Worm (Caenorhabditis elegans) whole organism, mixed stage, embryonic: ENCODE measurements around the gene srw-139.

Source experiments
- M03D4.4 ChIP-seq: sonication (generic microtip); optimal IDR thresholded peaks from 2 replicates; lab custom pipeline; 2017; ENCODE audit warnings: mild to moderate bottlenecking, missing genetic modification characterization, missing compliant biosample characterization
- bed-3 ChIP-seq: fragments of 200-800 bp; sonication (Bioruptor generic); optimal IDR thresholded peaks from 3 replicates; lab custom pipeline; 2018; ENCODE audit warnings: mild to moderate bottlenecking, missing genetic modification characterization, moderate library complexity, missing compliant biosample characterization
- blmp-1 ChIP-seq: fragments of 150-350 bp; optimal IDR thresholded peaks from 2 replicates; lab custom pipeline; 2014; ENCODE audit warnings: missing biosample characterization, missing genetic modification characterization
- ceh-43 ChIP-seq: fragments of 200-800 bp; sonication (Bioruptor generic); optimal IDR thresholded peaks from 2 replicates; lab custom pipeline; 2018; ENCODE audit warnings: mild to moderate bottlenecking, missing genetic modification characterization, moderate library complexity, missing compliant biosample characterization
- ceh-83 ChIP-seq: fragments of 200-800 bp; sonication (Bioruptor generic); optimal IDR thresholded peaks from 2 replicates; lab custom pipeline; 2018; ENCODE audit warnings: mild to moderate bottlenecking, missing genetic modification characterization, missing compliant biosample characterization
- ces-1 ChIP-seq: fragments of 150-350 bp; optimal IDR thresholded peaks from 2 replicates; lab custom pipeline; 2014; ENCODE audit warnings: missing biosample characterization, missing genetic modification reagents, missing genetic modification characterization
- cnd-1 ChIP-seq: fragments of 200-800 bp; sonication (Bioruptor generic); optimal IDR thresholded peaks from 2 replicates; lab custom pipeline; 2018; ENCODE audit warnings: mild to moderate bottlenecking, missing genetic modification characterization, missing compliant biosample characterization
- drap-1 ChIP-seq: fragments of 200-800 bp; sonication (Bioruptor generic); optimal IDR thresholded peaks from 3 replicates; lab custom pipeline; 2018; ENCODE audit warnings: mild to moderate bottlenecking, missing genetic modification characterization, missing compliant biosample characterization
- elt-1 ChIP-seq: sonication (generic microtip); optimal IDR thresholded peaks from 2 replicates; lab custom pipeline; 2017; ENCODE audit warnings: missing genetic modification characterization, mild to moderate bottlenecking, missing compliant biosample characterization, antibody characterized with exemption, moderate library complexity, borderline replicate concordance; ENCODE audit not compliant: insufficient read depth
- elt-3 ChIP-seq: fragments of 150-350 bp; optimal IDR thresholded peaks from 2 replicates; lab custom pipeline; 2014; ENCODE audit warnings: missing biosample characterization, missing genetic modification characterization
- ham-2 ChIP-seq: fragments of 200-800 bp; sonication (Bioruptor generic); optimal IDR thresholded peaks from 2 replicates; lab custom pipeline; 2018; ENCODE audit warnings: mild to moderate bottlenecking, missing genetic modification characterization, missing compliant biosample characterization
- hlh-1 ChIP-seq: fragments of 150-350 bp; optimal IDR thresholded peaks from 2 replicates; lab custom pipeline; 2014; ENCODE audit warnings: missing biosample characterization, missing genetic modification reagents, missing genetic modification characterization
- lin-13 ChIP-seq: fragments of 150-350 bp; optimal IDR thresholded peaks from 2 replicates; lab custom pipeline; 2014; ENCODE audit warnings: missing biosample characterization, missing genetic modification characterization
- lin-32 ChIP-seq: fragments of 200-800 bp; sonication (Bioruptor generic); optimal IDR thresholded peaks from 2 replicates; lab custom pipeline; 2018; ENCODE audit warnings: mild to moderate bottlenecking, missing genetic modification characterization, missing compliant biosample characterization
- lsy-2 ChIP-seq: fragments of 150-350 bp; optimal IDR thresholded peaks from 2 replicates; lab custom pipeline; 2014; ENCODE audit warnings: missing biosample characterization, missing genetic modification characterization
- mab-5 ChIP-seq: fragments of 150-350 bp; optimal IDR thresholded peaks from 2 replicates; lab custom pipeline; 2014; ENCODE audit warnings: missing biosample characterization, missing genetic modification characterization
- mep-1 ChIP-seq: fragments of 150-350 bp; optimal IDR thresholded peaks from 2 replicates; lab custom pipeline; 2017; ENCODE audit warnings: missing biosample characterization, missing genetic modification reagents, missing genetic modification characterization, inconsistent platforms
- mls-2 ChIP-seq: sonication (generic microtip); optimal IDR thresholded peaks from 2 replicates; lab custom pipeline; 2016; ENCODE audit warnings: mild to moderate bottlenecking, missing genetic modification characterization, moderate library complexity, missing compliant biosample characterization
- nhr-2 ChIP-seq: fragments of 150-350 bp; optimal IDR thresholded peaks from 2 replicates; lab custom pipeline; 2014; ENCODE audit warnings: missing biosample characterization, missing genetic modification characterization
- nhr-237 ChIP-seq: fragments of 150-350 bp; optimal IDR thresholded peaks from 2 replicates; lab custom pipeline; 2014; ENCODE audit warnings: missing biosample characterization, missing genetic modification characterization
- nhr-28 ChIP-seq: fragments of 150-350 bp; optimal IDR thresholded peaks from 2 replicates; lab custom pipeline; 2014; ENCODE audit warnings: missing biosample characterization, missing genetic modification characterization
- nhr-76 ChIP-seq: sonication (generic microtip); optimal IDR thresholded peaks from 2 replicates; lab custom pipeline; 2017; ENCODE audit warnings: missing biosample characterization, missing genetic modification characterization
- pha-4 ChIP-seq: fragments of 150-350 bp; optimal IDR thresholded peaks from 2 replicates; lab custom pipeline; 2018; ENCODE audit warnings: missing biosample characterization, missing genetic modification reagents, missing genetic modification characterization
- sem-2 ChIP-seq: fragments of 200-800 bp; sonication (Bioruptor generic); optimal IDR thresholded peaks from 2 replicates; lab custom pipeline; 2018; ENCODE audit warnings: mild to moderate bottlenecking, missing genetic modification characterization, missing compliant biosample characterization
- snpc-4 ChIP-seq: fragments of 150-350 bp; optimal IDR thresholded peaks from 2 replicates; lab custom pipeline; 2014; ENCODE audit warnings: missing biosample characterization, missing genetic modification characterization
- sptf-1 ChIP-seq: sonication (generic microtip); optimal IDR thresholded peaks from 2 replicates; lab custom pipeline; 2017; ENCODE audit warnings: mild to moderate bottlenecking, missing genetic modification characterization, moderate library complexity, missing compliant biosample characterization
- tbx-8 ChIP-seq: fragments of 200-800 bp; sonication (Bioruptor generic); optimal IDR thresholded peaks from 2 replicates; lab custom pipeline; 2018; ENCODE audit warnings: mild to moderate bottlenecking, missing genetic modification characterization, moderate library complexity, missing compliant biosample characterization
- unc-120 ChIP-seq: sonication (generic microtip); optimal IDR thresholded peaks from 2 replicates; lab custom pipeline; 2017; ENCODE audit warnings: missing genetic modification characterization, missing compliant biosample characterization; ENCODE audit not compliant: poor library complexity, severe bottlenecking
- unc-39 ChIP-seq: fragments of 150-350 bp; optimal IDR thresholded peaks from 2 replicates; lab custom pipeline; 2014; ENCODE audit warnings: missing biosample characterization, missing genetic modification characterization
- unc-62 ChIP-seq: fragments of 150-350 bp; optimal IDR thresholded peaks from 2 replicates; lab custom pipeline; 2014; ENCODE audit warnings: missing biosample characterization, missing genetic modification reagents, missing genetic modification characterization
- ztf-11 ChIP-seq: fragments of 150-350 bp; optimal IDR thresholded peaks from 2 replicates; lab custom pipeline; 2014; ENCODE audit warnings: missing biosample characterization, missing genetic modification characterization

Gene srw-139

DNA sequence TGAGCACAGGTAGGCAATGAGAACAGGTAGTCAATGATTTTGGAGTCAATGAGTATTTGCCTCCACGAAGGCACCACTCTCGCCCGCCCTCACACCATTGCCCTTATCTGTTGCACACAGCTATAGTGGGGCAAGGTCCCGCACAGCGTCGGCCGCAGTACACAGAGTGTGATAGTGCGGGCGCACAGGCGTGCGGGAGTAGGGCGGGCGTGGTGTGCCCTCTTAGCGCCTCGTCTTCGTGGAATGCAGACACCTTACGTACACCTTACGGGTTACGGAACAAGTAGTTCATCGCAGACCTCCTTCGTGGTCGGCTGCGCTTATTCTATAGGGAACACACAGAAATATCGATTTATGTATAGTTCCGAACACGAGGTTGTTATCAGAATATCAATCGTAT, 32.7 kb upstream of the srw-139 start:
- no peak for TF ChIP-seq lsy-2 (tag; lab: Kevin White, UChicago)
- no peak for TF ChIP-seq sptf-1 (tag; lab: Kevin White, UChicago)
- TF ChIP-seq elt-1 (tag; lab: Kevin White, UChicago), result no peak

DNA sequence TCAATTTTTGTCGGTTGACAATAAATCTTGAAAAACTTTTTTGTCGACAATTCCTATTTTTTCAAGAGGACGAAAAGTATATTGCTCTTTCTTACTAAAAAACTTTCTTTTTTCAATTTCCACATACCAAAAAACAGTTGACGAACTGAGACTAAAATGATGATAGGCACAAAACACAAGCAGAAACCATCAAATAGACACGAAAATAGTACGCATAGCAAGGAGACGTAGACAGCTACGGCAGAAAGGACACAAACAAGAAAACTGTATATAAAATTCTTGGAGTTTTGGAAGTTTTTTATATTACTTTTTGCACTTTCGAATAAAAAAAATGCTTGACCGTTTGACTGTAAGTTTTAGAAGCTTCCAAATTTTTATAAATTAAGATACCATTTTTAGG, 29.0 kb upstream of the srw-139 start, which contains the start of gene K12D9.1:
Gene K12D9.1, plus strand, starts transcription at position 301 of the 400 bp plus-strand sequence.
- TF ChIP-seq unc-62 (GFP tag; lab: Kevin White, UChicago), result no peak
- no peak for TF ChIP-seq ces-1 (GFP tag; lab: Kevin White, UChicago)
- no peak for TF ChIP-seq sptf-1 (tag; lab: Kevin White, UChicago)
- TF ChIP-seq lin-32, result no peak
- no peak for TF ChIP-seq lin-13
- no peak for TF ChIP-seq bed-3 (GFP tag; lab: Kevin White, UChicago)
- no peak for TF ChIP-seq hlh-1 (tag; lab: Kevin White, UChicago)
- no peak for TF ChIP-seq snpc-4 (tag; lab: Kevin White, UChicago)
- no peak for TF ChIP-seq tbx-8 (GFP tag; lab: Kevin White, UChicago)
- TF ChIP-seq pha-4 (tag; lab: Kevin White, UChicago), result no peak
- TF ChIP-seq cnd-1 (tag; lab: Kevin White, UChicago), result no peak
- TF ChIP-seq M03D4.4 (tag; lab: Kevin White, UChicago), result no peak
- TF ChIP-seq unc-39, result no peak
- TF ChIP-seq mls-2 (tag; lab: Kevin White, UChicago), result no peak
- no peak for TF ChIP-seq nhr-2 (tag; lab: Kevin White, UChicago)
- no peak for TF ChIP-seq mep-1
- no peak for TF ChIP-seq unc-120 (tag; lab: Kevin White, UChicago)
- TF ChIP-seq ceh-43 (GFP tag; lab: Kevin White, UChicago), result no peak

DNA sequence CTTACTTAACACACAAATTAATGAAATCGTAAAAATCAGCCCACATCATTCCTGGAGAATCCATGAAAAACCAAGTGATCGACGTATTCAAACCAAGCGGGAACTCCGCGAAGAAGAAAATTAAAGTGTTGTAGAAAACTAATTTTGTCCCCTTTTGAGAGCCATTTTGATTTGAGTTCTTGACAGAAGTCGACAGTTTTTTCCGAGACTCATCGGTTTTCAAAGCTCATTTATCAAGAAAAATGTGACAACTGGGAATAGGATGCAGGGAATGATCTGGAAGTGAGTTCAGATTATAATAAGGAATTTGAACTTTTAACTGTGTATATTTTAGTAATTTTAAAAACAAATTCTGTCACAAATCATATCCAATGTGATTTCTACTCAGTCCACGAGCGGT, 26.2 kb upstream of the srw-139 start, which contains the start of gene srw-135:
Gene srw-135, minus strand, starts transcription at position 101 of the 400 bp plus-strand sequence.
- TF ChIP-seq tbx-8 (GFP tag; lab: Kevin White, UChicago) (no peak), nhr-2 (tag; lab: Kevin White, UChicago) (no peak), ceh-43 (GFP tag; lab: Kevin White, UChicago) (no peak), nhr-76 (no peak)

DNA sequence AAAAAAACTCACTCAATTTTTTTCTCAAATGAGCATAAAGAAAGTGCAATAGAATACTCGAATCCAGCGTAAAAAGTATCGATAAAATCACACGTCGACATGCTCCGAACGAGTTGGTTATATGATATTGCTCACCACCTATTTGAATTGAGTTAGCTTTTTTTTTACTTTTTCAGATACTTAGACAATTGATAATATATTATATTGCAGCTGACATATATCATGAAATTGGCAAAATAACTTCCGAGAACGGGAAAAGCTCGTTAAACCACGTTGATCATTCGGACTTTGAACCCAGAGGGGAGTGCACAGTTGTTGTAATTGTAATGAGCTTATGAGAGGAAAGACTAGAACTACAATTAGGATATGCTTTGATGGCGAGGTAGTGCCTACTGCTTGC, 25.3 kb upstream of the srw-139 start, which contains the start of gene srw-136:
Gene srw-136, minus strand, starts transcription at position 101 of the 400 bp plus-strand sequence.
- TF ChIP-seq unc-62 (GFP tag; lab: Kevin White, UChicago), result no peak
- TF ChIP-seq ceh-83 (GFP tag; lab: Kevin White, UChicago), result no peak
- TF ChIP-seq lin-32, result no peak
- no peak for TF ChIP-seq mab-5
- no peak for TF ChIP-seq nhr-76
- TF ChIP-seq drap-1 (GFP tag; lab: Kevin White, UChicago), result no peak
- no peak for TF ChIP-seq ces-1 (GFP tag; lab: Kevin White, UChicago)
- TF ChIP-seq sem-2, result no peak
- TF ChIP-seq snpc-4 (tag; lab: Kevin White, UChicago), result no peak
- TF ChIP-seq M03D4.4 (tag; lab: Kevin White, UChicago), result no peak
- no peak for TF ChIP-seq nhr-28 (tag; lab: Kevin White, UChicago)

DNA sequence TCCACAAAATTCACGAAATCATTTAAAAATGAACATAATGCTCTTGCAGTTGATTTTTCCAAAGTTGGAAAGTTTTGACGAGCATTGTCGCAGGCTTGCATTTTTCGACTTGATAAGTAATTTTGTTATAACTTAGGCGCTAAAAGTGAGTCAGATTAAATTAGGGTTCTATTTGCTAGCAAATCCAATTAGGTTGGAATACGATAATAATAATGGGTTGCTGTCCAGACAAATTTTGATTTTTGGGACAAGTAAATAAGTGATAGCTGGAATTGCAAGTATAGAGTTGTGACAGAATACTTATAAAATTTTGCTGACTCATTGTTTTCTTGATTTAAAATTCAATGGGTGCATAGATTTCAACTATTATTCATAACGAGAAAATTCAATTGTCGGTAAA, 20.8 kb upstream of the srw-139 start, which contains the start of gene srw-112:
Gene srw-112, minus strand, starts transcription at position 101 of the 400 bp plus-strand sequence.
- TF ChIP-seq elt-1 (tag; lab: Kevin White, UChicago), result no peak
- no peak for TF ChIP-seq nhr-28 (tag; lab: Kevin White, UChicago)
- no peak for TF ChIP-seq elt-3 (tag; lab: Kevin White, UChicago)

DNA sequence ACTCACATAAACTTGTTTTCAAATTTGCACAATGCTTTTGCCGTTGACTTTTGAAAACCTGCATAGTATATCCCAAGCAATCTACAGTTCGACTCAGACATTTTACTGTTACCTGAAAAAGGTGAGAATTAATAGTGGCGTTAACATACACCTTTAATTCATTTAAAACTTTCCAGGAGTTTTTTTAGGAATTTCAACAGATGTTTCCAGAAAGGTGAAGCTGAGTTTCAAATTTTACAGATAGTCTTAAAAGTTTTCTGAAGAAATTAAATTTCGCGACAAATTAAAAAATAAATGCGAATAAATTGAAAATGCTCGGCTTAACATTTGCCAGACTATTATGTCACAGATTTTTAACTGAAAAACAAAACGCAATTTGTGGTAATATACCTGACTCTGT, 14.5 kb upstream of the srw-139 start, which contains the start of gene srw-119:
Gene srw-119, minus strand, starts transcription at position 101 of the 400 bp plus-strand sequence.
- TF ChIP-seq ceh-83 (GFP tag; lab: Kevin White, UChicago) (no peak), nhr-76 (no peak), mep-1 (no peak), mab-5 (no peak)

DNA sequence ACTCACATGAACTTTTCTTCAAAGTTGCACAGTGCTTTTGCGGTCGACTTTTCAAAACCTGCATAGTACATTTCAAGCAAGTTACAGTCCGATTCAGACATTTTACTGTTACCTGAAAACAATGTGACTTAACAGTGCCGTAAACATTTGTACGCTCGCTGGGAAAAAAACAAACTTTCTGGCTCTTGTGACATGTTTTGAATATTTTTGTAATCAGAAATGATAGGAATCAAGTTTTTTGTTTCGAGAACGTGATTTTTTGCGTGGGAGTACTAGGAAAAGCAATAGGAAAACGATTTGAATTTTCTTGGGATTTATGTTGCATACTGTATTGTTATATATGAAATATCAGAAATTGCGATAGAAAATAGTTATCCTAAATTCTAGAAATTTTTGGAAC, 10.9 kb upstream of the srw-139 start, which contains the start of gene srw-120:
Gene srw-120, minus strand, starts transcription at position 101 of the 400 bp plus-strand sequence.
- TF ChIP-seq ham-2, result no peak
- TF ChIP-seq nhr-237 (tag; lab: Kevin White, UChicago), result no peak
- TF ChIP-seq sptf-1 (tag; lab: Kevin White, UChicago), result no peak
- TF ChIP-seq elt-3 (tag; lab: Kevin White, UChicago), result no peak
- no peak for TF ChIP-seq nhr-28 (tag; lab: Kevin White, UChicago)
- no peak for TF ChIP-seq sem-2
- TF ChIP-seq ztf-11, result no peak
- no peak for TF ChIP-seq lin-13
- no peak for TF ChIP-seq cnd-1 (tag; lab: Kevin White, UChicago)
- no peak for TF ChIP-seq unc-62 (GFP tag; lab: Kevin White, UChicago)
- no peak for TF ChIP-seq unc-39
- no peak for TF ChIP-seq mls-2 (tag; lab: Kevin White, UChicago)
- no peak for TF ChIP-seq snpc-4 (tag; lab: Kevin White, UChicago)
- TF ChIP-seq blmp-1, result no peak
- TF ChIP-seq ces-1 (GFP tag; lab: Kevin White, UChicago), result no peak
